Worm (Caenorhabditis elegans) whole organism, L4 larva: Measurements from ENCODE around the gene M02B7.2.
A peak's percentile ranks its signal among the peaks of the same experiment; 100 is the strongest.

Source experiments
- D1046.2 ChIP-seq: fragments of 200-800 bp; sonication (Bioruptor generic); IDR thresholded peaks from 2 replicates; pipeline ENCODE4 v1.3.6; 2022; ENCODE audit warnings: missing genetic modification characterization, missing compliant biosample characterization
- F26F4.8 ChIP-seq: fragments of 200-800 bp; sonication (Bioruptor generic); conservative IDR thresholded peaks from 2 replicates; pipeline ENCODE4 v1.3.6; 2022; ENCODE audit warnings: missing genetic modification characterization, missing compliant biosample characterization
- F37D6.2 ChIP-seq: sonication (generic microtip); optimal IDR thresholded peaks from 2 replicates; lab custom pipeline; 2016; ENCODE audit warnings: mild to moderate bottlenecking, missing genetic modification characterization, missing compliant biosample characterization
- F44E2.7 ChIP-seq: fragments of 200-800 bp; sonication (Bioruptor generic); IDR thresholded peaks from 2 replicates; pipeline ENCODE4 v2.1.2; 2022; ENCODE audit warnings: missing genetic modification characterization, missing compliant biosample characterization
- Y105C5A.15 ChIP-seq: fragments of 200-800 bp; sonication (Bioruptor generic); IDR thresholded peaks from 2 replicates; pipeline ENCODE4 v1.3.6; 2022; ENCODE audit warnings: missing genetic modification characterization, missing compliant biosample characterization
- Y48G9A.11 ChIP-seq: fragments of 200-800 bp; sonication (Bioruptor generic); IDR thresholded peaks from 2 replicates; pipeline ENCODE4 v1.3.6; 2022; ENCODE audit warnings: missing genetic modification reagents, missing genetic modification characterization, missing compliant biosample characterization
- Y5F2A.4 ChIP-seq: fragments of 200-800 bp; sonication (Bioruptor generic); optimal IDR thresholded peaks from 2 replicates; lab custom pipeline; 2018; ENCODE audit warnings: mild to moderate bottlenecking, missing genetic modification characterization, missing compliant biosample characterization
- arid-1 ChIP-seq: fragments of 200-800 bp; sonication (Bioruptor generic); conservative IDR thresholded peaks from 2 replicates; pipeline ENCODE4 v1.3.6; 2022; ENCODE audit warnings: missing genetic modification reagents, missing genetic modification characterization, missing compliant biosample characterization
- attf-4 ChIP-seq: sonication (generic microtip); optimal IDR thresholded peaks from 3 replicates; lab custom pipeline; 2017; ENCODE audit warnings: missing biosample characterization, missing genetic modification characterization
- ceh-28 ChIP-seq: fragments of 150-350 bp; optimal IDR thresholded peaks from 2 replicates; lab custom pipeline; 2014; ENCODE audit warnings: missing biosample characterization, missing genetic modification reagents, missing genetic modification characterization
- ceh-32 ChIP-seq: sonication (generic microtip); optimal IDR thresholded peaks from 2 replicates; lab custom pipeline; 2016; ENCODE audit warnings: mild to moderate bottlenecking, missing genetic modification characterization, missing compliant biosample characterization; ENCODE audit not compliant: poor library complexity
- ceh-62 ChIP-seq: sonication (generic microtip); optimal IDR thresholded peaks from 2 replicates; lab custom pipeline; 2017; ENCODE audit warnings: missing biosample characterization, missing genetic modification characterization
- ctbp-1 ChIP-seq: fragments of 200-800 bp; sonication (Bioruptor generic); IDR thresholded peaks from 2 replicates; pipeline ENCODE4 v1.3.6; 2022; ENCODE audit warnings: missing genetic modification reagents, missing genetic modification characterization, missing compliant biosample characterization
- daf-19 ChIP-seq: fragments of 200-800 bp; sonication (Bioruptor generic); conservative IDR thresholded peaks from 2 replicates; pipeline ENCODE4 v1.3.6; 2022; ENCODE audit warnings: missing genetic modification characterization, missing compliant biosample characterization
- dmd-6 ChIP-seq: fragments of 200-800 bp; sonication (Bioruptor generic); IDR thresholded peaks from 2 replicates; pipeline ENCODE4 v1.3.6; 2022; ENCODE audit warnings: missing genetic modification reagents, missing genetic modification characterization, missing compliant biosample characterization
- dmd-9 ChIP-seq: fragments of 200-800 bp; sonication (Bioruptor generic); IDR thresholded peaks from 2 replicates; pipeline ENCODE4 v1.3.6; 2022; ENCODE audit warnings: missing genetic modification reagents, missing genetic modification characterization, missing compliant biosample characterization
- egl-27 ChIP-seq: sonication (generic microtip); optimal IDR thresholded peaks from 3 replicates; lab custom pipeline; 2017; ENCODE audit warnings: missing biosample characterization, missing genetic modification reagents, missing genetic modification characterization
- egl-43 ChIP-seq: fragments of 200-800 bp; sonication (Bioruptor generic); IDR thresholded peaks from 2 replicates; pipeline ENCODE4 v1.3.6; 2022; ENCODE audit warnings: missing genetic modification reagents, missing genetic modification characterization, missing compliant biosample characterization
- fkh-10 ChIP-seq: fragments of 150-350 bp; optimal IDR thresholded peaks from 2 replicates; lab custom pipeline; 2014; ENCODE audit warnings: missing biosample characterization, missing genetic modification reagents, missing genetic modification characterization
- hlh-11 ChIP-seq: fragments of 200-800 bp; sonication (Bioruptor generic); optimal IDR thresholded peaks from 2 replicates; lab custom pipeline; 2018; ENCODE audit warnings: mild to moderate bottlenecking, missing genetic modification characterization, missing compliant biosample characterization
- hlh-30 ChIP-seq: sonication (generic microtip); optimal IDR thresholded peaks from 2 replicates; lab custom pipeline; 2017; ENCODE audit warnings: antibody characterized with exemption, mild to moderate bottlenecking, missing genetic modification characterization, missing compliant biosample characterization; ENCODE audit not compliant: insufficient read depth
- lin-1 ChIP-seq: fragments of 200-800 bp; sonication (Bioruptor generic); IDR thresholded peaks from 2 replicates; pipeline ENCODE4 v1.3.6; 2022; ENCODE audit warnings: missing genetic modification reagents, missing genetic modification characterization, missing compliant biosample characterization
- lin-13 ChIP-seq: fragments of 150-350 bp; optimal IDR thresholded peaks from 2 replicates; lab custom pipeline; 2014; ENCODE audit warnings: missing biosample characterization, missing genetic modification reagents, missing genetic modification characterization
- lin-29 ChIP-seq: fragments of 200-800 bp; sonication (Bioruptor generic); IDR thresholded peaks from 2 replicates; pipeline ENCODE4 v1.3.6; 2022; ENCODE audit warnings: missing genetic modification reagents, missing genetic modification characterization, missing compliant biosample characterization
- lir-3 ChIP-seq: sonication (generic microtip); optimal IDR thresholded peaks from 2 replicates; lab custom pipeline; 2016; ENCODE audit warnings: mild to moderate bottlenecking, missing genetic modification characterization, missing compliant biosample characterization
- lsy-2 ChIP-seq, 2 experiments: fragments of 150-350 bp in 1 of 2; sonication (generic microtip) in 1 of 2; optimal IDR thresholded peaks; 2 replicates each; lab custom pipeline; 2014 to 2017; ENCODE audit warnings: missing biosample characterization in 2 of 2, missing genetic modification characterization in 2 of 2
- madf-5 ChIP-seq, 2 experiments: fragments of 200-800 bp; sonication (Bioruptor generic); IDR thresholded peaks; 2 replicates each; pipeline ENCODE4 v1.3.6; 2022; ENCODE audit warnings: missing compliant biosample characterization in 2 of 2, missing genetic modification characterization in 2 of 2
- madf-9 ChIP-seq: fragments of 200-800 bp; sonication (Bioruptor generic); conservative IDR thresholded peaks from 2 replicates; pipeline ENCODE4 v1.3.6; 2022; ENCODE audit warnings: missing genetic modification reagents, missing genetic modification characterization, missing compliant biosample characterization
- mdl-1 ChIP-seq, 2 experiments: fragments of 150-350 bp in 1 of 2; sonication (generic microtip) in 1 of 2; optimal IDR thresholded peaks; 2 replicates each; lab custom pipeline; 2014 to 2017; ENCODE audit warnings: missing biosample characterization in 2 of 2, missing genetic modification characterization in 2 of 2
- mep-1 ChIP-seq: fragments of 150-350 bp; sonication (generic microtip); optimal IDR thresholded peaks from 3 replicates; lab custom pipeline; 2014; ENCODE audit warnings: missing biosample characterization, missing genetic modification characterization
- mes-2 ChIP-seq: sonication (generic microtip); optimal IDR thresholded peaks from 2 replicates; lab custom pipeline; 2016; ENCODE audit warnings: missing genotype, mild to moderate bottlenecking, missing genetic modification characterization, missing compliant biosample characterization; ENCODE audit not compliant: poor library complexity, severe bottlenecking
- mxl-2 ChIP-seq: fragments of 200-800 bp; sonication (Bioruptor generic); conservative IDR thresholded peaks from 2 replicates; pipeline ENCODE4 v1.3.6; 2022; ENCODE audit warnings: missing genetic modification reagents, missing genetic modification characterization, missing compliant biosample characterization
- mxl-3 ChIP-seq: fragments of 200-800 bp; sonication (Bioruptor generic); optimal IDR thresholded peaks from 2 replicates; lab custom pipeline; 2018; ENCODE audit warnings: mild to moderate bottlenecking, missing genetic modification characterization, missing compliant biosample characterization
- nhr-11 ChIP-seq: fragments of 150-350 bp; optimal IDR thresholded peaks from 2 replicates; lab custom pipeline; 2014; ENCODE audit warnings: missing biosample characterization, missing genetic modification characterization
- nhr-111 ChIP-seq: fragments of 200-800 bp; sonication (Bioruptor generic); optimal IDR thresholded peaks from 2 replicates; lab custom pipeline; 2018; ENCODE audit warnings: mild to moderate bottlenecking, missing genetic modification characterization, missing compliant biosample characterization
- nhr-25 ChIP-seq: sonication (generic microtip); optimal IDR thresholded peaks from 2 replicates; lab custom pipeline; 2017; ENCODE audit warnings: missing genetic modification characterization, mild to moderate bottlenecking, missing compliant biosample characterization, antibody characterized with exemption, moderate library complexity, borderline replicate concordance; ENCODE audit not compliant: insufficient read depth
- nhr-41 ChIP-seq: fragments of 200-800 bp; sonication (Bioruptor generic); IDR thresholded peaks from 2 replicates; pipeline ENCODE4 v1.3.6; 2022; ENCODE audit warnings: missing genetic modification reagents, missing genetic modification characterization, missing compliant biosample characterization
- nhr-6 ChIP-seq: fragments of 150-350 bp; optimal IDR thresholded peaks from 2 replicates; lab custom pipeline; 2014; ENCODE audit warnings: missing biosample characterization, missing genetic modification characterization
- nhr-77 ChIP-seq: fragments of 150-350 bp; optimal IDR thresholded peaks from 2 replicates; lab custom pipeline; 2014; ENCODE audit warnings: missing biosample characterization, missing genetic modification characterization
- pha-4 ChIP-seq, 2 experiments: fragments of 150-350 bp in 1 of 2; fragments of 200-800 bp in 1 of 2; sonication (Bioruptor generic) in 1 of 2; IDR thresholded peaks in 1 of 2; optimal IDR thresholded peaks in 1 of 2; 2 replicates each; pipeline versions ENCODE4 v1.3.6 to Lab custom; 2014 to 2022; ENCODE audit warnings: missing genetic modification characterization in 2 of 2, missing genetic modification reagents in 2 of 2, missing biosample characterization in 1 of 2, missing compliant biosample characterization in 1 of 2
- php-3 ChIP-seq: fragments of 200-800 bp; sonication (Bioruptor generic); IDR thresholded peaks from 2 replicates; pipeline ENCODE4 v1.3.6; 2022; ENCODE audit warnings: missing genetic modification reagents, missing genetic modification characterization, missing compliant biosample characterization
- rbr-2 ChIP-seq: sonication (generic microtip); optimal IDR thresholded peaks from 2 replicates; lab custom pipeline; 2016; ENCODE audit warnings: missing genotype, missing genetic modification characterization, missing compliant biosample characterization
- saeg-2 ChIP-seq: fragments of 200-800 bp; sonication (Bioruptor generic); IDR thresholded peaks from 2 replicates; pipeline ENCODE4 v1.3.6; 2022; ENCODE audit warnings: missing genetic modification reagents, missing genetic modification characterization, missing compliant biosample characterization
- set-16 ChIP-seq: fragments of 200-800 bp; sonication (Bioruptor generic); IDR thresholded peaks from 2 replicates; pipeline ENCODE4 v1.3.6; 2022; ENCODE audit warnings: missing genetic modification reagents, missing genetic modification characterization, missing compliant biosample characterization
- skn-1 ChIP-seq: fragments of 150-350 bp; optimal IDR thresholded peaks from 2 replicates; lab custom pipeline; 2014; ENCODE audit warnings: missing biosample characterization, missing genetic modification characterization
- snpc-4 ChIP-seq: fragments of 150-350 bp; optimal IDR thresholded peaks from 2 replicates; lab custom pipeline; 2014; ENCODE audit warnings: missing biosample characterization, missing genetic modification characterization
- spr-1 ChIP-seq: sonication (generic microtip); optimal IDR thresholded peaks from 2 replicates; lab custom pipeline; 2016; ENCODE audit warnings: mild to moderate bottlenecking, missing genetic modification characterization, missing compliant biosample characterization
- spr-3 ChIP-seq: fragments of 200-800 bp; sonication (Bioruptor generic); optimal IDR thresholded peaks from 2 replicates; lab custom pipeline; 2018; ENCODE audit warnings: mild to moderate bottlenecking, missing genetic modification characterization, missing compliant biosample characterization
- unc-39 ChIP-seq: sonication (generic microtip); optimal IDR thresholded peaks from 2 replicates; lab custom pipeline; 2017; ENCODE audit warnings: missing biosample characterization, missing genetic modification characterization
- vab-7 ChIP-seq: fragments of 200-800 bp; sonication (Bioruptor generic); IDR thresholded peaks from 2 replicates; pipeline ENCODE4 v1.3.6; 2022; ENCODE audit warnings: missing genetic modification reagents, missing genetic modification characterization, missing compliant biosample characterization
- zip-11 ChIP-seq: fragments of 200-800 bp; sonication (Bioruptor generic); IDR thresholded peaks from 2 replicates; pipeline ENCODE4 v1.3.6; 2022; ENCODE audit warnings: missing genetic modification characterization, missing compliant biosample characterization

The M02B7.2 gene

DNA sequence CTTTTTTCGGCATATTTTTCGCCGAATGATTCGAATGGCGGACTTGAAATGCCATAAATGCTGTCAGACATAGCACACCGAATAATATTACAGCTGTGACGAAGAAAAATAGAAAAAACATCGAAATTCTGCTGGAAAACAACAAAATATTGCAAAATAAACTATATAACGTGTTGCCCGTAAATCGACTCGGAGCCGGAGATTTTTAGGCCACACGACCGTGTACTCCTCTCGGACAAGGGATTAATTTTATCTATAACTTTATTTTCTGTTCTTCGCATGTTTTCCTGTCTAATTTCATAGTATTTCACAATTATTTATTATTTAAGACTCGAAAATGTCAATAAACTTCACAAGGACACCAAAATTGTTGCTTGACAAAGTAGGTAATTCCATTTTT lies at the start of gene M02B7.2, which contains the start of gene algn-14 (continued):
- TF ChIP-seq F37D6.2 (tag; lab: Kevin White, UChicago) = no peak
- TF ChIP-seq nhr-41 (GFP tag; lab: Robert Waterston, UW) = no peak
- no peak for TF ChIP-seq mdl-1 (tag; optimal IDR thresholded peaks at IDR 0.05; lab: Kevin White, UChicago)
- TF ChIP-seq set-16 (GFP tag; lab: Robert Waterston, UW) = no peak
- no peak for TF ChIP-seq Y105C5A.15
- TF ChIP-seq snpc-4 = no peak
- peak; percentile 47; the same call in 1 of the 2 replicates for TF ChIP-seq dmd-6 (GFP tag; lab: Robert Waterston, UW)
- no peak for TF ChIP-seq dmd-9
- no peak for TF ChIP-seq madf-5 (GFP tag; IDR thresholded peaks at IDR 0.05; lab: Robert Waterston, UW)
- TF ChIP-seq hlh-11 = peak; percentile 7
- TF ChIP-seq nhr-25 (tag; lab: Kevin White, UChicago) = no peak
- no peak for TF ChIP-seq egl-27 (tag; lab: Kevin White, UChicago)
- TF ChIP-seq mep-1 (tag; lab: Kevin White, UChicago) = peak; percentile 55
- TF ChIP-seq nhr-6 (tag; lab: Kevin White, UChicago) = peak; percentile 34
- TF ChIP-seq nhr-11 (tag; lab: Kevin White, UChicago) = peak; percentile 11
- TF ChIP-seq D1046.2 = no peak
- TF ChIP-seq F44E2.7 = no peak
- TF ChIP-seq ceh-62 (tag; lab: Kevin White, UChicago) = no peak
- TF ChIP-seq ceh-28 (tag; lab: Kevin White, UChicago) = no peak
- no peak for TF ChIP-seq php-3 (GFP tag; lab: Robert Waterston, UW)
- TF ChIP-seq lin-29 (GFP tag; lab: Robert Waterston, UW) = no peak
- TF ChIP-seq attf-4 (tag; lab: Kevin White, UChicago) = no peak
- no peak for TF ChIP-seq daf-19 (GFP tag; lab: Robert Waterston, UW)
- TF ChIP-seq spr-3 (GFP tag; lab: Kevin White, UChicago) = no peak
- no peak for TF ChIP-seq lir-3 (tag; lab: Kevin White, UChicago)
- TF ChIP-seq ctbp-1 = no peak
- no peak for TF ChIP-seq ceh-32 (tag; lab: Kevin White, UChicago)
- no peak for TF ChIP-seq egl-43 (GFP tag; lab: Robert Waterston, UW)
- TF ChIP-seq madf-9 (GFP tag; lab: Robert Waterston, UW) = peak; percentile 25; the same call in 1 of the 2 replicates
- no peak for TF ChIP-seq mxl-2
- no peak for TF ChIP-seq nhr-111
- no peak for TF ChIP-seq nhr-77 (tag; lab: Kevin White, UChicago)
- no peak for TF ChIP-seq arid-1 (GFP tag; lab: Robert Waterston, UW)
- no peak for TF ChIP-seq F26F4.8 (GFP tag; lab: Robert Waterston, UW)
- no peak for TF ChIP-seq pha-4 (GFP tag; IDR thresholded peaks at IDR 0.05; lab: Robert Waterston, UW)
- no peak for TF ChIP-seq pha-4 (tag; optimal IDR thresholded peaks at IDR 0.05; lab: Kevin White, UChicago)
- no peak for TF ChIP-seq mxl-3 (GFP tag; lab: Kevin White, UChicago)
- peak in 1 of 2 experiments; percentile 83 for TF ChIP-seq lsy-2 (tag; optimal IDR thresholded peaks at IDR 0.05; lab: Kevin White, UChicago)
- TF ChIP-seq skn-1 (tag; lab: Kevin White, UChicago) = no peak
- no peak for TF ChIP-seq Y5F2A.4 (GFP tag; lab: Kevin White, UChicago)
- TF ChIP-seq vab-7 (GFP tag; lab: Robert Waterston, UW) = no peak
- TF ChIP-seq mes-2 (tag; lab: Kevin White, UChicago) = peak; percentile 98
- no peak for TF ChIP-seq zip-11 (GFP tag; lab: Robert Waterston, UW)
- no peak for TF ChIP-seq unc-39 (tag; lab: Kevin White, UChicago)
- TF ChIP-seq spr-1 = no peak
- no peak for TF ChIP-seq Y48G9A.11 (GFP tag; lab: Robert Waterston, UW)
- TF ChIP-seq fkh-10 (GFP tag; lab: Kevin White, UChicago) = no peak
- TF ChIP-seq lin-13 = no peak
- TF ChIP-seq lin-1 = no peak
- peak; percentile 42 for TF ChIP-seq hlh-30 (tag; lab: Kevin White, UChicago)
- TF ChIP-seq saeg-2 (GFP tag; lab: Robert Waterston, UW) = no peak
- TF ChIP-seq rbr-2 = no peak
